Fruit fly (Drosophila melanogaster) whole organism, adult: ENCODE data around the gene CG12589.
A peak's percentile ranks its signal among the peaks of the same experiment; 100 is the strongest.

ENCODE experiments used
- CG11617 ChIP-seq: fragments of 200-800 bp; sonication (Bioruptor generic); optimal IDR thresholded peaks from 2 replicates; lab custom pipeline; 2017; ENCODE audit warnings: mild to moderate bottlenecking, missing biosample characterization, missing genetic modification reagents, missing genetic modification characterization
- CG12768 ChIP-seq: fragments of 200-800 bp; sonication (Bioruptor generic); optimal IDR thresholded peaks from 2 replicates; lab custom pipeline; 2017; ENCODE audit warnings: missing biosample characterization, missing genetic modification characterization, mild to moderate bottlenecking, moderate library complexity, missing genetic modification reagents
- CG14711 ChIP-seq: fragments of 200-800 bp; sonication (Bioruptor generic); optimal IDR thresholded peaks from 2 replicates; lab custom pipeline; 2018; ENCODE audit warnings: missing biosample characterization, mild to moderate bottlenecking, missing genetic modification characterization, moderate library complexity
- CG1620 ChIP-seq: fragments of 200-800 bp; sonication (Bioruptor generic); optimal IDR thresholded peaks from 2 replicates; lab custom pipeline; 2016; ENCODE audit warnings: missing biosample characterization, missing genetic modification characterization
- CG33017 ChIP-seq: fragments of 200-800 bp; sonication (Bioruptor generic); optimal IDR thresholded peaks from 2 replicates; lab custom pipeline; 2018; ENCODE audit warnings: missing biosample characterization, mild to moderate bottlenecking, missing genetic modification characterization, moderate library complexity
- CG5204 ChIP-seq: fragments of 200-800 bp; sonication (Bioruptor generic); optimal IDR thresholded peaks from 2 replicates; lab custom pipeline; 2016; ENCODE audit warnings: missing biosample characterization, missing genetic modification characterization
- CG7045 ChIP-seq: fragments of 200-800 bp; sonication (Bioruptor generic); optimal IDR thresholded peaks from 2 replicates; lab custom pipeline; 2017; ENCODE audit warnings: missing biosample characterization, mild to moderate bottlenecking, missing genetic modification characterization
- CG7101 ChIP-seq: fragments of 200-800 bp; sonication (Bioruptor generic); optimal IDR thresholded peaks from 2 replicates; lab custom pipeline; 2018; ENCODE audit warnings: missing biosample characterization, mild to moderate bottlenecking, missing genetic modification characterization, moderate library complexity
- Clk ChIP-seq: fragments of 200-800 bp; sonication (Bioruptor generic); optimal IDR thresholded peaks from 2 replicates; lab custom pipeline; 2017; ENCODE audit warnings: missing biosample characterization, missing genetic modification characterization
- Crg-1 ChIP-seq: fragments of 200-800 bp; sonication (Bioruptor generic); optimal IDR thresholded peaks from 2 replicates; lab custom pipeline; 2016; ENCODE audit warnings: missing biosample characterization, missing genetic modification characterization
- Hr96 ChIP-seq: fragments of 200-800 bp; sonication (Bioruptor generic); optimal IDR thresholded peaks from 2 replicates; lab custom pipeline; 2016; ENCODE audit warnings: missing biosample characterization, missing genetic modification characterization
- Mnt ChIP-seq: fragments of 200-800 bp; sonication (Bioruptor generic); optimal IDR thresholded peaks from 2 replicates; lab custom pipeline; 2016; ENCODE audit warnings: missing biosample characterization, mild to moderate bottlenecking, missing genetic modification characterization
- bab1 ChIP-seq: fragments of 200-800 bp; sonication (Bioruptor generic); optimal IDR thresholded peaks from 3 replicates; lab custom pipeline; 2019; ENCODE audit warnings: missing biosample characterization, mild to moderate bottlenecking, missing genetic modification characterization, moderate library complexity
- cic ChIP-seq: fragments of 200-800 bp; sonication (Bioruptor generic); optimal IDR thresholded peaks from 2 replicates; lab custom pipeline; 2017; ENCODE audit warnings: missing biosample characterization, mild to moderate bottlenecking, missing genetic modification characterization, moderate library complexity
- cnc ChIP-seq, 2 experiments: fragments of >200 bp; optimal IDR thresholded peaks; 2 replicates each; lab custom pipeline; 2017
- kay ChIP-seq: fragments of 200-800 bp; sonication (Bioruptor generic); peaks from one replicate; lab custom pipeline; 2016; ENCODE audit warnings: missing biosample characterization, missing genetic modification characterization, borderline replicate concordance
- ovo ChIP-seq: fragments of 200-800 bp; sonication (Bioruptor generic); optimal IDR thresholded peaks from 2 replicates; lab custom pipeline; 2016; ENCODE audit warnings: missing biosample characterization, missing genetic modification characterization
- pad ChIP-seq: fragments of 200-800 bp; sonication (Bioruptor generic); optimal IDR thresholded peaks from 3 replicates; lab custom pipeline; 2017; ENCODE audit warnings: missing biosample characterization, missing genetic modification characterization, mild to moderate bottlenecking, moderate library complexity, missing genetic modification reagents
- tj ChIP-seq: fragments of 200-800 bp; sonication (Bioruptor generic); optimal IDR thresholded peaks from 3 replicates; lab custom pipeline; 2017; ENCODE audit warnings: missing biosample characterization, mild to moderate bottlenecking, missing genetic modification characterization, moderate library complexity
- toe ChIP-seq: fragments of 200-800 bp; sonication (Bioruptor generic); optimal IDR thresholded peaks from 2 replicates; lab custom pipeline; 2016; ENCODE audit warnings: missing biosample characterization, missing genetic modification characterization

CG12589 gene

dm6 chr3R:5090286-5090685, 48.5 kb downstream of the CG12589 start:
- TF ChIP-seq cnc (optimal IDR thresholded peaks at IDR 0.05; lab: Kevin White, UChicago), result no peak

DNA sequence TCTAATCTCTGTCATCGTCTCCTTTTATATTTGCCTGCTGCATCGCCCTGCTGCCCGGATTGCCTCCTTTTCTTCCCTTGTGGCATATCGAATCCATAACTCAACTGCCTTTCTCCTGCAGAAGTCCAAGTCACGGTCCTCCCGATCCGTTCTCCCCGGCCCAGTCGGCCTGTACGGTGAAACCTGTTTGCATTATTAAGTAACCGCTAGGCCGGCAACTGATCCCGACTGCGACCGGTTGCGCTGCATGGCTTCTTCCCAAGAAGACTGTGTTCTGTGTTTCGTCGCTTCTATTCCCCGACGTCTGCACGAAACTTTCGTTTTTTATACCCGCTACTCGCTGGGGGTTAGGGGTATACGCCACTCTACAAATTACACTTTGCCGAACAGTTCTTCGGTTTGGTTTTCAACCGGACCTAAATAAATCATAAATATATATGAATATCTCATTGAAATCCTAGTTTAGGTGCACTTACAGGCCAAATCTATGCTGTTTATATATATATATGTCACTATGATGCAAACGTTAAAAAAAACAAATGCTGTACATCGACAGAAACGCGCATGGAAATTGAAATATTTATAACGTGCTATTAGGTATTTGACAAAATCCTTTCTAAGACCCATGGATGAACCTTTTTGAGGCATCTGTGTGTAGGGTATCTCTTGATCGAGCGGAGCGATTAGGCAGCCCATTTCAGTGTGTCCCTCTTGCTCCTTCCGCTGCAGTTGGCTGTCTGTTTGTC, 49.1 kb downstream of the CG12589 start:
- TF ChIP-seq kay (GFP tag; lab: Kevin White, UChicago), result no peak
- no peak for TF ChIP-seq ovo (GFP tag; lab: Kevin White, UChicago)
- no peak for TF ChIP-seq tj
- no peak for TF ChIP-seq Crg-1 (GFP tag; lab: Kevin White, UChicago)
- TF ChIP-seq cic (GFP tag; lab: Kevin White, UChicago), result no peak
- no peak for TF ChIP-seq CG33017
- no peak for TF ChIP-seq Clk (GFP tag; lab: Kevin White, UChicago)
- no peak for TF ChIP-seq bab1 (GFP tag; lab: Kevin White, UChicago)
- no peak for TF ChIP-seq CG1620 (GFP tag; lab: Kevin White, UChicago)
- no peak for TF ChIP-seq CG7045
- TF ChIP-seq Mnt (GFP tag; lab: Kevin White, UChicago), result no peak
- TF ChIP-seq CG12768 (GFP tag; lab: Kevin White, UChicago), result no peak
- no peak for TF ChIP-seq cnc (optimal IDR thresholded peaks at IDR 0.05; lab: Kevin White, UChicago)
- no peak for TF ChIP-seq CG7101 (tag; lab: Kevin White, UChicago)

dm6 chr3R:5087833-5088262, 50.9 kb downstream of the CG12589 start:
- peak; percentile 6 for TF ChIP-seq CG33017
- TF ChIP-seq cnc (optimal IDR thresholded peaks at IDR 0.05; lab: Kevin White, UChicago), result no peak
- peak; percentile 2 for TF ChIP-seq Crg-1 (GFP tag; lab: Kevin White, UChicago)
- TF ChIP-seq pad (GFP tag; lab: Kevin White, UChicago), result no peak
- TF ChIP-seq CG1620 (GFP tag; lab: Kevin White, UChicago), result no peak
- TF ChIP-seq Clk (GFP tag; lab: Kevin White, UChicago), result no peak
- TF ChIP-seq bab1 (GFP tag; lab: Kevin White, UChicago), result peak; percentile 9
- TF ChIP-seq CG11617, result no peak
- TF ChIP-seq toe (GFP tag; lab: Kevin White, UChicago), result peak; percentile 20
- TF ChIP-seq CG5204 (GFP tag; lab: Kevin White, UChicago), result no peak
- peak; percentile 20 for TF ChIP-seq ovo (GFP tag; lab: Kevin White, UChicago)
- no peak for TF ChIP-seq CG7045
- TF ChIP-seq cic (GFP tag; lab: Kevin White, UChicago), result peak; percentile 56
- peak; percentile 39 for TF ChIP-seq tj
- peak; percentile 47 for TF ChIP-seq Mnt (GFP tag; lab: Kevin White, UChicago)
- TF ChIP-seq CG7101 (tag; lab: Kevin White, UChicago), result no peak
- no peak for TF ChIP-seq CG12768 (GFP tag; lab: Kevin White, UChicago)
- no peak for TF ChIP-seq Hr96 (GFP tag; lab: Kevin White, UChicago)
- no peak for TF ChIP-seq kay (GFP tag; lab: Kevin White, UChicago)
- no peak for TF ChIP-seq CG14711 (tag; lab: Kevin White, UChicago)
